Worm (Caenorhabditis elegans): Measurements from ENCODE around the gene nuaf-1.

nuaf-1 gene

DNA sequence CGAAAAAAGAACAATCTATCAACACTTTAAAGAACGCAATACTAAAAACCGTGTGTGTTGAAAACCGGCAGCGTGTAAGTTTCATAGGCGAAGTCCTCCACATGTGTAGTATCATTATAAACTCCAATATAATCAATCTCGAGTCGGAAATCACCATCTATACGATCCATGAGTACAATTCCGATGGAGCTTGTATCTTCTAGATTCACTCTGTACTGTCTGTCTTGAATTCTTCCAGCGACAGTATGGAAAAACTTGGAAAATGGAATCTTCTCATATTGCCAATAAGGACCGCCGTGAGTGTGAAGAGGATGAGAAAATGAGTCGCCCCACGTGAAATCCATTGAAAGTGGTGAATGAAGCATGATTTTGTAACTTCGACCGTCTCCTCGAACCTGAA lies 1.5 kb downstream of the nuaf-1 start (continued):
- TF ChIP-seq hif-1 (tag; optimal IDR thresholded peaks at IDR 0.05) (no peak), mxl-3 (GFP tag; optimal IDR thresholded peaks at IDR 0.05) (no peak), aly-2 (tag; optimal IDR thresholded peaks at IDR 0.05) (no peak), mdt-29 (GFP tag; IDR thresholded peaks at IDR 0.05) (peak; percentile 32; the same call in 1 of the 2 replicates), lin-29 (GFP tag; IDR thresholded peaks at IDR 0.05) (no peak), hlh-30 (tag; optimal IDR thresholded peaks at IDR 0.05; ENCODE audit: insufficient read depth) (no peak), spr-1 (tag; optimal IDR thresholded peaks at IDR 0.05) (no peak)

DNA sequence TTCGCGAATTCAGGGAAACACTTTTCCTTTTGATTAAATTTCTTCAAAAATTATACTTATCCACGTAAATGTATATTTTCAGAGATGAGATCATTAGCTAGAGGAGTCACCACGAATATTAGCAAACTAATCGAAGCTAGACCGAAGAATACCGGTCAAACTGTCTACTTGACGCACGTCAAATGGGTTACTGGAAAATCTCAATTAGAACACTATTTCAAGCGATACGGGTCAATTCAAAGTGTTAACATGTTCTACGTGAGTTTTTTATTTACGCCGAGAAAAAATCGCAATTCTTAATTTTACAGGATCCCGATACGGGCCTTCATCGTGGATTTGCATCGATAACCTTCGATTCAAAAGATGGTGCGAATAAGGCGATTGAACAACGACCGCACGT lies 2.6 kb downstream of the nuaf-1 start, which contains the start of gene slrp-1:
Gene slrp-1 (plus strand): TSS at position 83 of the 400 bp plus-strand sequence.
- TF ChIP-seq dve-1 (tag; optimal IDR thresholded peaks at IDR 0.05; ENCODE audit: insufficient read depth) = no peak
- TF ChIP-seq Y48G9A.11 (GFP tag; IDR thresholded peaks at IDR 0.05) = 0 out of 2 replicates have a peak, but pooled peaks have one; percentile 58

DNA sequence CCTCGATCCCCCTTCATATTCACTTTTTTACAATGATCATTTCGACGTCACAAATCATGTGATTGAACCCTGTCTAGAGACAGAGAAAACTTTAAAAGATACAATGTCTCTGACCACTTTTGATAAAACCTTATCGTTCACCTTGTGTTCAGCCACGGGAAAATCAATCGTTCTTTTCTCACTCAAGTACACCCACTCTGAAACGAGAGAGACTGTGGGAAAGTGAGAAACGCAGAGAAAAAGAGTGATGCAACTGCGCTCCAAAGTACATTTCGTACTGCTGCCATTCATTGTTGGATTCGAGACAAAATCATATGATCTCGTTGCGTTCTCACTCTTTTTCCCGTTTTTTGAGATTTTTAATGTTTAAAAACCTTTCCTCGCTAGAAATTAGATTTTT lies 3.2 kb downstream of the nuaf-1 start:
- no peak for TF ChIP-seq F37D6.2 (tag; optimal IDR thresholded peaks at IDR 0.05)
- no peak for TF ChIP-seq snpc-1.2 (GFP tag; IDR thresholded peaks at IDR 0.05)
- TF ChIP-seq aly-2 (tag; optimal IDR thresholded peaks at IDR 0.05) = no peak
- TF ChIP-seq ztf-7 (tag; optimal IDR thresholded peaks at IDR 0.05) = peak; percentile 81
- TF ChIP-seq ceh-28 (tag; optimal IDR thresholded peaks at IDR 0.05) = no peak
- peak; percentile 75 for TF ChIP-seq mxl-3 (GFP tag; optimal IDR thresholded peaks at IDR 0.05)
- peak; percentile 99 for TF ChIP-seq dve-1 (tag; optimal IDR thresholded peaks at IDR 0.05; ENCODE audit: insufficient read depth)
- TF ChIP-seq aha-1 (tag) = peak; percentile 74
- no peak for TF ChIP-seq zag-1 (tag; optimal IDR thresholded peaks at IDR 0.05)
- no peak for TF ChIP-seq madf-9 (GFP tag; conservative IDR thresholded peaks at IDR 0.05)
- peak; percentile 54; the same call in 1 of the 2 replicates for TF ChIP-seq lin-1 (GFP tag; IDR thresholded peaks at IDR 0.05)
- no peak for TF ChIP-seq tag-97 (GFP tag; IDR thresholded peaks at IDR 0.05)
- peak; percentile 98 for TF ChIP-seq nhr-6 (tag; optimal IDR thresholded peaks at IDR 0.05)
- peak; percentile 81 for TF ChIP-seq T26A8.4 (GFP tag; IDR thresholded peaks at IDR 0.05)
- TF ChIP-seq nhr-102 (tag; optimal IDR thresholded peaks at IDR 0.05) = peak; percentile 83
- TF ChIP-seq nhr-41 (GFP tag; IDR thresholded peaks at IDR 0.05) = peak; percentile 80; the same call in 1 of the 2 replicates
- peak; percentile 84 for TF ChIP-seq dpl-1 (GFP tag; optimal IDR thresholded peaks at IDR 0.05)
- TF ChIP-seq Y48G9A.11 (GFP tag; IDR thresholded peaks at IDR 0.05) = no peak; the same call in 1 of the 2 replicates
- TF ChIP-seq Y5F2A.4 (GFP tag; optimal IDR thresholded peaks at IDR 0.05) = no peak
- peak in 1 of 2 experiments; percentile 72 for TF ChIP-seq mdl-1 (tag; optimal IDR thresholded peaks at IDR 0.05)
- TF ChIP-seq gei-8 (GFP tag; optimal IDR thresholded peaks at IDR 0.05) = no peak
- peak; percentile 99 for TF ChIP-seq hlh-30 (tag; optimal IDR thresholded peaks at IDR 0.05; ENCODE audit: insufficient read depth)
- TF ChIP-seq nhr-10 (tag; optimal IDR thresholded peaks at IDR 0.05) = peak; percentile 20
- no peak for TF ChIP-seq daf-12 (tag; optimal IDR thresholded peaks at IDR 0.05)
- no peak for TF ChIP-seq zip-2 (tag; optimal IDR thresholded peaks at IDR 0.05)
- TF ChIP-seq nhr-25 (tag; optimal IDR thresholded peaks at IDR 0.05; ENCODE audit: borderline replicate concordance, insufficient read depth) = peak; percentile 47
- TF ChIP-seq F10B5.3 (tag; optimal IDR thresholded peaks at IDR 0.05) = no peak
- 0 out of 2 replicates have a peak, but pooled peaks have one; percentile 28 for TF ChIP-seq ceh-44 (GFP tag; IDR thresholded peaks at IDR 0.05)
- 0 out of 2 replicates have a peak, but pooled peaks have one; percentile 48 for TF ChIP-seq ctbp-1 (GFP tag; IDR thresholded peaks at IDR 0.05)
- TF ChIP-seq lsy-2 (tag; optimal IDR thresholded peaks at IDR 0.05) = peak; percentile 45 to 91
- TF ChIP-seq mxl-2 (GFP tag; conservative IDR thresholded peaks at IDR 0.05) = no peak
- TF ChIP-seq lim-7 (GFP tag; IDR thresholded peaks at IDR 0.05) = no peak
- no peak for TF ChIP-seq D1046.2 (GFP tag; IDR thresholded peaks at IDR 0.05)
- TF ChIP-seq hlh-11 (tag; optimal IDR thresholded peaks at IDR 0.05) = peak; percentile 97
- peak; percentile 70 for TF ChIP-seq duxl-1 (tag; optimal IDR thresholded peaks at IDR 0.05; ENCODE audit: poor library complexity)
- no peak for TF ChIP-seq madf-5 (GFP tag; IDR thresholded peaks at IDR 0.05)
- TF ChIP-seq attf-4 (tag; optimal IDR thresholded peaks at IDR 0.05) = no peak
- peak; percentile 81 for TF ChIP-seq pqm-1 (tag; optimal IDR thresholded peaks at IDR 0.05)
- peak; percentile 68 for TF ChIP-seq ceh-20 (GFP tag; IDR thresholded peaks at IDR 0.05)
- peak; percentile 17 for TF ChIP-seq jun-1 (tag; optimal IDR thresholded peaks at IDR 0.05)
- TF ChIP-seq mes-2 (tag; optimal IDR thresholded peaks at IDR 0.05; ENCODE audit: poor library complexity, severe bottlenecking) = peak; percentile 82

Measured in whole organism, L4 larva.